Fruit fly (Drosophila melanogaster) whole organism, embryonic: ENCODE data around the gene CG11723.

Source experiments
- Asciz ChIP-seq: fragments of 200-800 bp; sonication (Bioruptor generic); optimal IDR thresholded peaks from 2 replicates; lab custom pipeline; 2017; ENCODE audit warnings: missing biosample characterization, mild to moderate bottlenecking, missing genetic modification characterization, missing genetic modification reagents
- Atf3 ChIP-seq: fragments of 200-800 bp; sonication (Bioruptor generic); optimal IDR thresholded peaks from 3 replicates; lab custom pipeline; 2016; ENCODE audit warnings: missing biosample characterization, missing genetic modification characterization
- Atf6 ChIP-seq: fragments of 200-800 bp; sonication (Bioruptor generic); IDR thresholded peaks from 2 replicates; pipeline ENCODE4 v1.3.6; 2022; ENCODE audit warnings: missing biosample characterization, missing genetic modification characterization
- Awh ChIP-seq: fragments of 200-800 bp; sonication (Bioruptor generic); IDR thresholded peaks from 2 replicates; pipeline ENCODE4, ENCODE4 v1.3.6; 2022; ENCODE audit warnings: missing biosample characterization, missing genetic modification characterization
- B-H2 ChIP-seq: fragments of 200-800 bp; sonication (Bioruptor generic); optimal IDR thresholded peaks from 2 replicates; lab custom pipeline; 2018; ENCODE audit warnings: missing biosample characterization, mild to moderate bottlenecking, missing genetic modification characterization
- Bdp1 ChIP-seq: fragments of 200-800 bp; sonication (Bioruptor generic); optimal IDR thresholded peaks from 3 replicates; lab custom pipeline; 2016; ENCODE audit warnings: missing biosample characterization, missing genetic modification characterization
- BtbVII ChIP-seq: fragments of 200-800 bp; sonication (Bioruptor generic); optimal IDR thresholded peaks from 3 replicates; lab custom pipeline; 2017; ENCODE audit warnings: missing biosample characterization, mild to moderate bottlenecking, missing genetic modification characterization
- CG11696 ChIP-seq: fragments of 200-800 bp; sonication (Bioruptor generic); IDR thresholded peaks from 2 replicates; pipeline ENCODE4 v1.3.6; 2022; ENCODE audit warnings: missing biosample characterization, missing genetic modification characterization
- CG12104 ChIP-seq: fragments of 200-800 bp; sonication (Bioruptor generic); optimal IDR thresholded peaks from 3 replicates; lab custom pipeline; 2016; ENCODE audit warnings: missing biosample characterization, missing genetic modification characterization
- CG12219 ChIP-seq: fragments of 200-800 bp; sonication (Bioruptor generic); optimal IDR thresholded peaks from 3 replicates; lab custom pipeline; 2018; ENCODE audit warnings: missing biosample characterization, mild to moderate bottlenecking, missing genetic modification characterization
- CG12299 ChIP-seq: fragments of 200-800 bp; sonication (Bioruptor generic); optimal IDR thresholded peaks from 2 replicates; lab custom pipeline; 2018; ENCODE audit warnings: missing biosample characterization, mild to moderate bottlenecking, missing genetic modification characterization
- CG12391 ChIP-seq: fragments of 200-800 bp; sonication (Bioruptor generic); optimal IDR thresholded peaks from 3 replicates; lab custom pipeline; 2018; ENCODE audit warnings: missing biosample characterization, mild to moderate bottlenecking, missing genetic modification characterization, moderate library complexity
- CG14014 ChIP-seq: fragments of 200-800 bp; sonication (Bioruptor generic); IDR thresholded peaks from 2 replicates; pipeline ENCODE4 v1.3.6; 2022; ENCODE audit warnings: missing biosample characterization, missing genetic modification characterization
- CG17802 ChIP-seq: fragments of 200-800 bp; sonication (Bioruptor generic); optimal IDR thresholded peaks from 2 replicates; lab custom pipeline; 2018; ENCODE audit warnings: missing biosample characterization, mild to moderate bottlenecking, missing genetic modification characterization, moderate library complexity
- CG2678 ChIP-seq: fragments of 200-800 bp; sonication (Bioruptor generic); optimal IDR thresholded peaks from 3 replicates; lab custom pipeline; 2019; ENCODE audit warnings: missing biosample characterization, mild to moderate bottlenecking, missing genetic modification characterization, moderate library complexity
- CG3407 ChIP-seq: fragments of 200-800 bp; sonication (Bioruptor generic); optimal IDR thresholded peaks from 2 replicates; lab custom pipeline; 2018; ENCODE audit warnings: missing biosample characterization, mild to moderate bottlenecking, missing genetic modification characterization
- CG34224 ChIP-seq: fragments of 200-800 bp; sonication (Bioruptor generic); IDR thresholded peaks from 3 replicates; pipeline ENCODE4 v1.3.6; 2022; ENCODE audit warnings: missing biosample characterization, missing genetic modification characterization; ENCODE audit not compliant: partially characterized antibody
- CG3995 ChIP-seq: fragments of 200-800 bp; sonication (Bioruptor generic); optimal IDR thresholded peaks from 3 replicates; lab custom pipeline; 2016; ENCODE audit warnings: missing biosample characterization, missing genetic modification characterization
- CG7839 ChIP-seq: fragments of 200-800 bp; sonication (Bioruptor generic); optimal IDR thresholded peaks from 3 replicates; lab custom pipeline; 2018; ENCODE audit warnings: missing biosample characterization, mild to moderate bottlenecking, missing genetic modification characterization, moderate library complexity
- CG8359 ChIP-seq: fragments of 200-800 bp; sonication (Bioruptor generic); optimal IDR thresholded peaks from 2 replicates; lab custom pipeline; 2017; ENCODE audit warnings: missing biosample characterization, mild to moderate bottlenecking, missing genetic modification characterization, borderline replicate concordance
- CG8388 ChIP-seq: fragments of 200-800 bp; sonication (Bioruptor generic); optimal IDR thresholded peaks from 2 replicates; lab custom pipeline; 2019; ENCODE audit warnings: missing biosample characterization, mild to moderate bottlenecking, missing genetic modification characterization, moderate library complexity
- Dip3 ChIP-seq: fragments of 200-800 bp; sonication (Bioruptor generic); optimal IDR thresholded peaks from 3 replicates; lab custom pipeline; 2016; ENCODE audit warnings: missing biosample characterization, missing genetic modification characterization
- Eip74EF ChIP-seq, 2 experiments: fragments of 200-800 bp in 1 of 2; fragments of >200 bp in 1 of 2; sonication (Bioruptor generic) in 1 of 2; optimal IDR thresholded peaks; 2 replicates each; lab custom pipeline; 2017 to 2019; ENCODE audit warnings: missing biosample characterization in 2 of 2, missing genetic modification characterization in 2 of 2, mild to moderate bottlenecking in 1 of 2, moderate library complexity in 1 of 2
- Gug ChIP-seq: fragments of 200-800 bp; sonication (Bioruptor generic); IDR thresholded peaks from 4 replicates; pipeline ENCODE4 v1.3.6; 2022; ENCODE audit warnings: missing biosample characterization, missing genetic modification characterization
- HHEX ChIP-seq: fragments of 200-800 bp; sonication (Bioruptor generic); optimal IDR thresholded peaks from 3 replicates; lab custom pipeline; 2017; ENCODE audit warnings: missing biosample characterization, mild to moderate bottlenecking, missing genetic modification characterization, missing genetic modification reagents
- HLHmδ ChIP-seq: fragments of 200-800 bp; sonication (Bioruptor generic); optimal IDR thresholded peaks from 2 replicates; lab custom pipeline; 2018; ENCODE audit warnings: missing biosample characterization, mild to moderate bottlenecking, missing genetic modification characterization, moderate library complexity
- Hr3 ChIP-seq: fragments of 200-800 bp; sonication (Bioruptor generic); optimal IDR thresholded peaks from 3 replicates; lab custom pipeline; 2016; ENCODE audit warnings: missing biosample characterization, missing genetic modification characterization
- Hr39 ChIP-seq: fragments of >200 bp; optimal IDR thresholded peaks from 2 replicates; lab custom pipeline; 2017
- Jarid2 ChIP-seq: fragments of 200-800 bp; sonication (Bioruptor generic); optimal IDR thresholded peaks from 3 replicates; lab custom pipeline; 2017; ENCODE audit warnings: mild to moderate bottlenecking, missing biosample characterization, missing genetic modification reagents, missing genetic modification characterization
- Max ChIP-seq: fragments of 200-800 bp; sonication (Bioruptor generic); optimal IDR thresholded peaks from 2 replicates; lab custom pipeline; 2016; ENCODE audit warnings: missing biosample characterization, mild to moderate bottlenecking, missing genetic modification characterization
- Meics ChIP-seq: fragments of 200-800 bp; sonication (Bioruptor generic); optimal IDR thresholded peaks from 2 replicates; lab custom pipeline; 2017; ENCODE audit warnings: missing biosample characterization, mild to moderate bottlenecking, missing genetic modification characterization
- Mes4 ChIP-seq: fragments of 200-800 bp; sonication (Bioruptor generic); optimal IDR thresholded peaks from 2 replicates; lab custom pipeline; 2016; ENCODE audit warnings: missing biosample characterization, missing genetic modification characterization
- Usf ChIP-seq: fragments of 200-800 bp; sonication (Bioruptor generic); optimal IDR thresholded peaks from 2 replicates; lab custom pipeline; 2017; ENCODE audit warnings: missing genotype, missing biosample characterization, missing genetic modification characterization
- btn ChIP-seq: fragments of 200-800 bp; sonication (Bioruptor generic); optimal IDR thresholded peaks from 2 replicates; lab custom pipeline; 2016; ENCODE audit warnings: missing biosample characterization, missing genetic modification characterization
- croc ChIP-seq: fragments of 200-800 bp; sonication (Bioruptor generic); conservative IDR thresholded peaks from 3 replicates; pipeline ENCODE4 v1.3.6; 2022; ENCODE audit warnings: missing biosample characterization, missing genetic modification characterization
- dan ChIP-seq: fragments of 200-800 bp; sonication (Bioruptor generic); IDR thresholded peaks from 2 replicates; pipeline ENCODE4 v1.3.6; 2022; ENCODE audit warnings: missing biosample characterization, missing genetic modification characterization
- ftz-f1 ChIP-seq: fragments of 200-800 bp; sonication (Bioruptor generic); optimal IDR thresholded peaks from 2 replicates; lab custom pipeline; 2016; ENCODE audit warnings: missing biosample characterization, missing genetic modification characterization
- hb ChIP-seq: fragments of 200-800 bp; sonication (Bioruptor generic); IDR thresholded peaks from 3 replicates; pipeline ENCODE4 v1.3.6; 2022; ENCODE audit warnings: missing biosample characterization, missing genetic modification characterization; ENCODE audit not compliant: partially characterized antibody
- her ChIP-seq: fragments of 200-800 bp; sonication (Bioruptor generic); optimal IDR thresholded peaks from 2 replicates; lab custom pipeline; 2016; ENCODE audit warnings: missing biosample characterization, missing genetic modification characterization
- lbe ChIP-seq: fragments of 200-800 bp; sonication (Bioruptor generic); optimal IDR thresholded peaks from 2 replicates; lab custom pipeline; 2016; ENCODE audit warnings: missing biosample characterization, mild to moderate bottlenecking, missing genetic modification characterization
- pan ChIP-seq, 4 experiments: fragments of >200 bp in 3 of 4; fragments of 200-800 bp in 1 of 4; sonication (Bioruptor generic) in 1 of 4; optimal IDR thresholded peaks in 3 of 4; IDR thresholded peaks in 1 of 4; 2 replicates each; pipeline versions ENCODE4 v1.3.6 to Lab custom; 2017 to 2022; ENCODE audit warnings: missing biosample characterization in 2 of 4, missing genetic modification characterization in 2 of 4, mixed read lengths in 1 of 4
- pb ChIP-seq: fragments of 200-800 bp; sonication (Bioruptor generic); optimal IDR thresholded peaks from 3 replicates; lab custom pipeline; 2016; ENCODE audit warnings: missing biosample characterization, missing genetic modification characterization
- prd ChIP-seq, 3 experiments: fragments of >200 bp in 2 of 3; fragments of 200-800 bp in 1 of 3; sonication (Bioruptor generic) in 1 of 3; optimal IDR thresholded peaks in 2 of 3; IDR thresholded peaks in 1 of 3; 2 replicates in 2 of 3; 3 replicates in 1 of 3; pipeline versions ENCODE4 v1.3.6 to Lab custom; 2017 to 2022; ENCODE audit warnings: missing biosample characterization in 1 of 3, missing genetic modification characterization in 1 of 3
- pum ChIP-seq: fragments of 200-800 bp; sonication (Bioruptor generic); optimal IDR thresholded peaks from 2 replicates; lab custom pipeline; 2016; ENCODE audit warnings: missing biosample characterization, missing genetic modification characterization
- run ChIP-seq: fragments of 200-800 bp; sonication (Bioruptor generic); optimal IDR thresholded peaks from 3 replicates; lab custom pipeline; 2018; ENCODE audit warnings: missing biosample characterization, mild to moderate bottlenecking, missing genetic modification characterization
- schlank ChIP-seq: fragments of 200-800 bp; sonication (Bioruptor generic); optimal IDR thresholded peaks from 2 replicates; lab custom pipeline; 2018; ENCODE audit warnings: missing biosample characterization, mild to moderate bottlenecking, missing genetic modification characterization
- sens ChIP-seq: fragments of 200-800 bp; sonication (Bioruptor generic); peaks from one replicate; lab custom pipeline; 2016; ENCODE audit warnings: missing biosample characterization, missing genetic modification characterization
- sim ChIP-seq: fragments of 200-800 bp; sonication (Bioruptor generic); IDR thresholded peaks from 2 replicates; pipeline ENCODE4 v1.3.6; 2022; ENCODE audit warnings: missing biosample characterization, missing genetic modification characterization
- ssp ChIP-seq: fragments of 200-800 bp; sonication (Bioruptor generic); IDR thresholded peaks from 2 replicates; pipeline ENCODE4 v1.3.6; 2022; ENCODE audit warnings: missing biosample characterization, missing genetic modification characterization
- toy ChIP-seq: fragments of 200-800 bp; sonication (Bioruptor generic); IDR thresholded peaks from 2 replicates; pipeline ENCODE4 v1.3.6; 2022; ENCODE audit warnings: missing biosample characterization, missing genetic modification characterization
- tup ChIP-seq: fragments of 200-800 bp; sonication (Bioruptor generic); optimal IDR thresholded peaks from 2 replicates; lab custom pipeline; 2016; ENCODE audit warnings: missing biosample characterization, mild to moderate bottlenecking, missing genetic modification characterization, moderate library complexity

CG11723 gene

DNA sequence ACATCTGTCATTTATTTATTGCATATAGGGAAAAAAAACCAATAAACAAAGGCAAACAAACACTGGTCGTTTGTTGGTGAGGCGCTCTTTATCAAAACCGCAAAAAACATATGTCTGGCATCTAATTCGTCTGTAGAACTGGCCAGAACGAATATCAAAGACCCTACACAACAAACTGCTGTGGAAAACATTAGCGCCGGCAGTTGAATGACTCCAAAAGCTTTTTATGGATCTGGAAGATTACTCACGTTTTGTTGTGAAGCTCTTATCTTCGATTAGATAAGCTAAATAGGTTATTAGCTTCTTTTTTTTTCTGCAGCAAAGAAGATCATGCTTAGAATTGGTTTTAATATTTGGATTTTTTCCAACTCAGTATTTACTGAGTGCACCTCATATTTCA lies 14.1 kb downstream of the CG11723 start (continued):
- TF ChIP-seq tup (GFP tag; lab: Kevin White, UChicago): no peak
- TF ChIP-seq CG17802: no peak
- no peak for TF ChIP-seq Hr3 (GFP tag; lab: Kevin White, UChicago)
- TF ChIP-seq Awh (GFP tag; lab: Robert Waterston, UW): no peak
- TF ChIP-seq Hr39 (lab: Kevin White, UChicago): no peak
- TF ChIP-seq Meics (GFP tag; lab: Kevin White, UChicago): peak; percentile 58
- no peak for TF ChIP-seq toy (GFP tag; lab: Robert Waterston, UW)
- TF ChIP-seq Atf6 (GFP tag; lab: Robert Waterston, UW): peak; percentile 43; the same call in 1 of the 2 replicates
- TF ChIP-seq Eip74EF (GFP tag; optimal IDR thresholded peaks at IDR 0.05; lab: Kevin White, UChicago): no peak
- no peak for TF ChIP-seq CG12104 (GFP tag; lab: Kevin White, UChicago)
- no peak for TF ChIP-seq B-H2 (GFP tag; lab: Kevin White, UChicago)
- TF ChIP-seq Mes4 (GFP tag; lab: Kevin White, UChicago): no peak
- no peak for TF ChIP-seq hb (GFP tag; lab: Robert Waterston, UW)
- no peak for TF ChIP-seq CG11696
- no peak for TF ChIP-seq prd (optimal IDR thresholded peaks at IDR 0.05; lab: Kevin White, UChicago)
- TF ChIP-seq prd (GFP tag; IDR thresholded peaks at IDR 0.05; lab: Robert Waterston, UW): no peak
- no peak for TF ChIP-seq CG12299 (tag; lab: Kevin White, UChicago)
- no peak for TF ChIP-seq CG8388 (GFP tag; lab: Kevin White, UChicago)
- no peak for TF ChIP-seq Max
- TF ChIP-seq pan (optimal IDR thresholded peaks at IDR 0.05; lab: Kevin White, UChicago): no peak
- peak in 1 of 2 experiments; percentile 22 for TF ChIP-seq pan (GFP tag; optimal IDR thresholded peaks at IDR 0.05 in 1 of 2, IDR thresholded peaks at IDR 0.05 in 1 of 2)
- TF ChIP-seq CG2678 (tag; lab: Kevin White, UChicago): no peak
- no peak for TF ChIP-seq croc (GFP tag; lab: Robert Waterston, UW)
- TF ChIP-seq sens (GFP tag; lab: Kevin White, UChicago): no peak
- TF ChIP-seq Bdp1 (GFP tag; lab: Kevin White, UChicago): no peak
- no peak for TF ChIP-seq Dip3 (GFP tag; lab: Kevin White, UChicago)
- peak; percentile 17; the same call in 1 of the 2 replicates for TF ChIP-seq CG14014 (GFP tag; lab: Robert Waterston, UW)
- TF ChIP-seq sim (GFP tag; lab: Robert Waterston, UW): no peak
- TF ChIP-seq CG12219 (GFP tag; lab: Kevin White, UChicago): no peak
- TF ChIP-seq HHEX: peak; percentile 5
- TF ChIP-seq ftz-f1: no peak
- no peak for TF ChIP-seq schlank (tag; lab: Kevin White, UChicago)
- TF ChIP-seq Atf3: no peak
- TF ChIP-seq ssp (GFP tag; lab: Robert Waterston, UW): no peak
- no peak for TF ChIP-seq pum (GFP tag; lab: Kevin White, UChicago)
- no peak for TF ChIP-seq CG3995 (GFP tag; lab: Kevin White, UChicago)
- peak; percentile 64 for TF ChIP-seq run (tag; lab: Kevin White, UChicago)
- TF ChIP-seq BtbVII (GFP tag; lab: Kevin White, UChicago): no peak
- no peak for TF ChIP-seq Jarid2
- TF ChIP-seq HLHmδ: no peak
- no peak for TF ChIP-seq Asciz
- no peak for TF ChIP-seq CG12391 (tag; lab: Kevin White, UChicago)
- TF ChIP-seq her (GFP tag; lab: Kevin White, UChicago): peak; percentile 37
- TF ChIP-seq CG34224 (GFP tag; lab: Robert Waterston, UW): no peak
- TF ChIP-seq pb (GFP tag; lab: Kevin White, UChicago): no peak
- TF ChIP-seq Gug (GFP tag; lab: Robert Waterston, UW): peak; percentile 27; the same call in 1 of the 4 replicates
- no peak for TF ChIP-seq CG3407 (GFP tag; lab: Kevin White, UChicago)
- no peak for TF ChIP-seq Usf (GFP tag; lab: Kevin White, UChicago)
- TF ChIP-seq dan (GFP tag; lab: Robert Waterston, UW): no peak
- TF ChIP-seq lbe (GFP tag; lab: Kevin White, UChicago): no peak
- TF ChIP-seq btn (GFP tag; lab: Kevin White, UChicago): no peak
- no peak for TF ChIP-seq CG7839 (tag; lab: Kevin White, UChicago)
- no peak for TF ChIP-seq CG8359
